Fruit fly (Drosophila melanogaster): Measurements from ENCODE around the gene CG32269.

dm6 chr3L:3241368-3241640 is 32.5 kb upstream of the CG32269 start:
- no peak for TF ChIP-seq CG8119 (GFP tag; IDR thresholded peaks at IDR 0.05)
- no peak for TF ChIP-seq eg (GFP tag; IDR thresholded peaks at IDR 0.05)

Data from whole organism, prepupa.